Fruit fly (Drosophila melanogaster) whole organism, prepupa: ENCODE data around the gene CG14223.
A peak's percentile ranks its signal among the peaks of the same experiment; 100 is the strongest.

ENCODE experiments used
- Blimp-1 ChIP-seq: fragments of 200-800 bp; sonication (Bioruptor generic); optimal IDR thresholded peaks from 3 replicates; lab custom pipeline; 2017; ENCODE audit warnings: missing biosample characterization, missing genetic modification characterization, mild to moderate bottlenecking, moderate library complexity, missing genetic modification reagents
- CG3032 ChIP-seq: fragments of 200-800 bp; optimal IDR thresholded peaks from 2 replicates; lab custom pipeline; 2019; ENCODE audit warnings: missing biosample characterization, mild to moderate bottlenecking, missing genetic modification characterization, moderate library complexity
- CG6163 ChIP-seq: fragments of 200-800 bp; sonication (Bioruptor generic); IDR thresholded peaks from 3 replicates; pipeline ENCODE4 v1.3.6; 2022; ENCODE audit warnings: missing biosample characterization, missing genetic modification characterization
- CG7368 ChIP-seq: fragments of 200-800 bp; sonication (Bioruptor generic); optimal IDR thresholded peaks from 3 replicates; lab custom pipeline; 2016; ENCODE audit warnings: missing biosample characterization, missing genetic modification characterization
- Gug ChIP-seq: fragments of 200-800 bp; sonication (Bioruptor generic); IDR thresholded peaks from 2 replicates; pipeline ENCODE4 v1.3.6; 2022; ENCODE audit warnings: missing biosample characterization, missing genetic modification characterization
- Hr38 ChIP-seq: sonication (Bioruptor generic); optimal IDR thresholded peaks from 2 replicates; lab custom pipeline; 2016; ENCODE audit warnings: missing biosample characterization, missing genetic modification characterization
- Hr4 ChIP-seq: fragments of 200-800 bp; sonication (Bioruptor generic); optimal IDR thresholded peaks from 3 replicates; lab custom pipeline; 2016; ENCODE audit warnings: missing biosample characterization, missing genetic modification characterization
- dsx ChIP-seq: fragments of 200-800 bp; optimal IDR thresholded peaks from 3 replicates; lab custom pipeline; 2019; ENCODE audit warnings: missing biosample characterization, mild to moderate bottlenecking, missing genetic modification characterization, moderate library complexity; ENCODE audit not compliant: poor library complexity, severe bottlenecking
- svp ChIP-seq: fragments of 200-800 bp; sonication (Bioruptor generic); peaks from one replicate; lab custom pipeline; 2016; ENCODE audit warnings: missing biosample characterization, missing genetic modification characterization

DNA sequence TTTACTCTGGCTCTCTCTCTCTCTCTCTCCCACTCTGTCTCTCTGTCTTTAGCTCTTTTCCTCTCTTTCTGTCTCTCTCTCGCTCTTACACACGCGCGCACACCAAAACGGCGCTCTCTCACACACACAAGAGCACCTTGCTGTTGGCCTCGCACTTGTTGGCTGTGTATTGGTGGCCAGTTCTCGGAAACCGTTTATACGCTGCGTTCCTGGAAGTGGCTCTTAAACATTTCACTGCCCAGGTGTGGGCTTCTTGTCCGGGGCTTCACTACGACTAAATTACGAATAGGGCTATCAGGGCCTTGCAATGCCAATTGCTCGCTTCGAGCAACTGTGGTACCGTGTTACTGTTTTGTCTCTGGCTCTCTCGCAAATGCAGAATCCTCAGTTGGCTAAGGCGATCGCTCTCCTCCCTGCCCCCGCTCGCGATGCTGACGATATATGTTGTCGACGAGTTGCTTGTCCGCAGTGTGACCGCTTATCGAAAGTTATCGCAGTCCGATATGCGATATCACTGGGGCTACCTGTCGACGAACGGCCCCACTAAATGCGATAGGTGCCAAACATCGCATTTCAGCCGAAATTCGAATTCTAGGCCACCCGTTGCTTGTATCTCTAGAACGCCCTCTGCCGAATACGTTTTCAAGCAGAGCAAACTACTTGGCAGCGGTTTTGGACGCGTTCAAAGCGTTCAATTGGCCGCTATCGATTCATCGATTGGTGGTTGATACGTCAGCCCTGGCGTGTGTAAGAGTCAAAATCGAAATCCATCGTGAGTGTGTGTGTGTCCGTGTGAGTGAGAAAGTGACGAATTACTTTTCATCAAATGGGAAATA, 19.5 kb upstream of the CG14223 start, which contains the start of the genes dome and Ubqn:
- TF ChIP-seq CG3032 (tag; lab: Kevin White, UChicago) (peak; percentile 9), Hr38 (GFP tag; lab: Kevin White, UChicago) (no peak), Hr4 (GFP tag; lab: Kevin White, UChicago) (no peak), Gug (GFP tag; lab: Robert Waterston, UW) (no peak), dsx (GFP tag; lab: Kevin White, UChicago) (peak; percentile 9), CG6163 (GFP tag; lab: Robert Waterston, UW) (no peak), CG7368 (GFP tag; lab: Kevin White, UChicago) (peak; percentile 0), svp (no peak), Blimp-1 (peak; percentile 44)
